Fruit fly (Drosophila melanogaster): ENCODE data around the gene CG33722.

The CG33722 gene

dm6 chr3R:8212594-8212993 is 31.3 kb upstream of the CG33722 start:
- TF ChIP-seq shn (GFP tag; optimal IDR thresholded peaks at IDR 0.05) = peak; percentile 52
- no peak for TF ChIP-seq CG12942 (GFP tag; optimal IDR thresholded peaks at IDR 0.05)
- 0 out of 3 replicates have a peak, but pooled peaks have one; percentile 45 for TF ChIP-seq CG2199 (GFP tag; IDR thresholded peaks at IDR 0.05)
- peak; percentile 64 for TF ChIP-seq CG8388 (GFP tag; optimal IDR thresholded peaks at IDR 0.05)
- TF ChIP-seq Deaf1 (tag; optimal IDR thresholded peaks at IDR 0.05) = peak; percentile 26
- peak; percentile 51 for TF ChIP-seq CG11723 (GFP tag; optimal IDR thresholded peaks at IDR 0.05)
- peak; percentile 0 for TF ChIP-seq CG6654 (GFP tag; optimal IDR thresholded peaks at IDR 0.05)
- TF ChIP-seq CG11504 (tag; optimal IDR thresholded peaks at IDR 0.05) = peak; percentile 55
- TF ChIP-seq CG33557 (GFP tag; optimal IDR thresholded peaks at IDR 0.05) = peak; percentile 49
- TF ChIP-seq chm (GFP tag; IDR thresholded peaks at IDR 0.05) = peak; percentile 84
- peak; percentile 46 for TF ChIP-seq Myb (GFP tag; optimal IDR thresholded peaks at IDR 0.05)
- peak; percentile 31 to 44 for TF ChIP-seq dpn (GFP tag; optimal IDR thresholded peaks at IDR 0.05)
- TF ChIP-seq CG2875 (GFP tag; optimal IDR thresholded peaks at IDR 0.05) = peak; percentile 62
- 0 out of 3 replicates have a peak, but pooled peaks have one; percentile 57 for TF ChIP-seq ken (GFP tag; IDR thresholded peaks at IDR 0.05)
- no peak for TF ChIP-seq crp (GFP tag; optimal IDR thresholded peaks at IDR 0.05)
- TF ChIP-seq gro (GFP tag; optimal IDR thresholded peaks at IDR 0.05) = no peak
- TF ChIP-seq toy (GFP tag; IDR thresholded peaks at IDR 0.05) = no peak
- peak; percentile 32 for TF ChIP-seq CG5245 (GFP tag; optimal IDR thresholded peaks at IDR 0.05)
- peak; percentile 58 for TF ChIP-seq CG7556 (GFP tag; optimal IDR thresholded peaks at IDR 0.05)
- TF ChIP-seq dimm (GFP tag; IDR thresholded peaks at IDR 0.05) = peak; percentile 36; the same call in 1 of the 2 replicates
- TF ChIP-seq Usf (GFP tag; optimal IDR thresholded peaks at IDR 0.05) = no peak
- TF ChIP-seq grau (tag; optimal IDR thresholded peaks at IDR 0.05) = peak; percentile 33
- TF ChIP-seq CG15269 (tag; optimal IDR thresholded peaks at IDR 0.05) = no peak
- peak; percentile 41 for TF ChIP-seq CG12236 (GFP tag; optimal IDR thresholded peaks at IDR 0.05)
- TF ChIP-seq pho (GFP tag; optimal IDR thresholded peaks at IDR 0.05) = no peak
- peak; percentile 76 for TF ChIP-seq CG18262 (tag; optimal IDR thresholded peaks at IDR 0.05)
- no peak for TF ChIP-seq stwl (tag; optimal IDR thresholded peaks at IDR 0.05)
- TF ChIP-seq CG30020 (tag; optimal IDR thresholded peaks at IDR 0.05) = no peak
- no peak for TF ChIP-seq Dll (GFP tag; IDR thresholded peaks at IDR 0.05; ENCODE audit: partially characterized antibody)
- TF ChIP-seq CG11085 (GFP tag; IDR thresholded peaks at IDR 0.05) = no peak
- no peak for TF ChIP-seq ro (GFP tag; IDR thresholded peaks at IDR 0.05)
- no peak for TF ChIP-seq amos (GFP tag; IDR thresholded peaks at IDR 0.05; ENCODE audit: partially characterized antibody)
- TF ChIP-seq CG12071 (GFP tag; optimal IDR thresholded peaks at IDR 0.05) = no peak
- TF ChIP-seq Sry-β (GFP tag; optimal IDR thresholded peaks at IDR 0.05) = peak; percentile 8
- peak; percentile 49 for TF ChIP-seq CG1529 (GFP tag; optimal IDR thresholded peaks at IDR 0.05)
- TF ChIP-seq ssp (GFP tag; IDR thresholded peaks at IDR 0.05) = peak; percentile 44; the same call in 1 of the 2 replicates
- peak; percentile 30 for TF ChIP-seq CG1233 (GFP tag; optimal IDR thresholded peaks at IDR 0.05)
- no peak for TF ChIP-seq ato (GFP tag; IDR thresholded peaks at IDR 0.05; ENCODE audit: partially characterized antibody)
- 0 out of 2 replicates have a peak, but pooled peaks have one; percentile 5 for TF ChIP-seq CG9215 (GFP tag; IDR thresholded peaks at IDR 0.05)
- TF ChIP-seq CG10565 (GFP tag; optimal IDR thresholded peaks at IDR 0.05) = no peak
- TF ChIP-seq CG3995 (GFP tag; optimal IDR thresholded peaks at IDR 0.05) = no peak
- peak; percentile 24; the same call in 1 of the 2 replicates for TF ChIP-seq ttk (GFP tag; IDR thresholded peaks at IDR 0.05)
- TF ChIP-seq CG17186 (GFP tag; optimal IDR thresholded peaks at IDR 0.05) = peak; percentile 21
- TF ChIP-seq sug (tag; optimal IDR thresholded peaks at IDR 0.05) = no peak
- TF ChIP-seq zfh1 (GFP tag; IDR thresholded peaks at IDR 0.05) = peak; percentile 87
- TF ChIP-seq sim (GFP tag; IDR thresholded peaks at IDR 0.05) = peak; percentile 43; the same call in 1 of the 2 replicates
- TF ChIP-seq CG11093 (GFP tag; IDR thresholded peaks at IDR 0.05) = peak; percentile 55; the same call in 2 of the 3 replicates
- TF ChIP-seq Eip74EF (GFP tag; optimal IDR thresholded peaks at IDR 0.05) = no peak
- TF ChIP-seq CG13624 (GFP tag; optimal IDR thresholded peaks at IDR 0.05) = peak; percentile 8
- TF ChIP-seq CG3407 (GFP tag; optimal IDR thresholded peaks at IDR 0.05) = peak; percentile 50
